Worm (Caenorhabditis elegans): ENCODE results near the gene par-1.

ce11 chrV:14133002-14133763 lies 12.0 kb downstream of the par-1 start:
- TF ChIP-seq nhr-28 (tag; optimal IDR thresholded peaks at IDR 0.05) (peak; percentile 29), ama-1 (optimal IDR thresholded peaks at IDR 0.05) (no peak), zag-1 (tag; optimal IDR thresholded peaks at IDR 0.05) (no peak), daf-12 (tag; optimal IDR thresholded peaks at IDR 0.05) (no peak)

All from whole organism, L4 larva.